Worm (Caenorhabditis elegans) whole organism, L2 larva: ENCODE measurements around the gene T24E12.2.
"Not testable (repeated sequence)": the region's sequence is repeated elsewhere in the genome, so short reads cannot be mapped to it uniquely, and the experiment has no call there.

ENCODE experiments used
- ZK546.5 ChIP-seq: sonication (generic microtip); optimal IDR thresholded peaks from 2 replicates; lab custom pipeline; 2017; ENCODE audit warnings: missing biosample characterization, missing genetic modification characterization
- blmp-1 ChIP-seq: sonication (generic microtip); optimal IDR thresholded peaks from 2 replicates; lab custom pipeline; 2017; ENCODE audit warnings: missing genetic modification characterization, mild to moderate bottlenecking, missing compliant biosample characterization, antibody characterized with exemption, moderate library complexity; ENCODE audit not compliant: insufficient read depth
- ceh-16 ChIP-seq: fragments of 150-350 bp; optimal IDR thresholded peaks from 2 replicates; lab custom pipeline; 2014; ENCODE audit warnings: missing biosample characterization, missing genetic modification characterization
- elt-1 ChIP-seq: fragments of 150-350 bp; optimal IDR thresholded peaks from 2 replicates; lab custom pipeline; 2014; ENCODE audit warnings: missing biosample characterization, missing genetic modification characterization
- elt-3 ChIP-seq: sonication (generic microtip); optimal IDR thresholded peaks from 2 replicates; lab custom pipeline; 2017; ENCODE audit warnings: missing biosample characterization, missing genetic modification characterization
- lsy-2 ChIP-seq, 2 experiments: fragments of 150-350 bp in 1 of 2; sonication (generic microtip) in 1 of 2; optimal IDR thresholded peaks; 2 replicates each; lab custom pipeline; 2014 to 2017; ENCODE audit warnings: missing biosample characterization in 2 of 2, missing genetic modification characterization in 2 of 2
- mdl-1 ChIP-seq, 2 experiments: fragments of 150-350 bp in 1 of 2; sonication (generic microtip) in 1 of 2; optimal IDR thresholded peaks; 2 replicates each; lab custom pipeline; 2017; ENCODE audit warnings: missing biosample characterization in 2 of 2, missing genetic modification characterization in 2 of 2
- nhr-11 ChIP-seq: fragments of 150-350 bp; optimal IDR thresholded peaks from 2 replicates; lab custom pipeline; 2014; ENCODE audit warnings: missing biosample characterization, missing genetic modification characterization
- nhr-237 ChIP-seq: fragments of 150-350 bp; optimal IDR thresholded peaks from 2 replicates; lab custom pipeline; 2014; ENCODE audit warnings: missing biosample characterization, missing genetic modification characterization
- nhr-6 ChIP-seq: fragments of 150-350 bp; optimal IDR thresholded peaks from 2 replicates; lab custom pipeline; 2014; ENCODE audit warnings: missing biosample characterization, missing genetic modification characterization
- unc-62 ChIP-seq: fragments of 150-350 bp; optimal IDR thresholded peaks from 2 replicates; lab custom pipeline; 2014; ENCODE audit warnings: missing biosample characterization, missing genetic modification reagents, missing genetic modification characterization
- zag-1 ChIP-seq: fragments of 150-350 bp; optimal IDR thresholded peaks from 2 replicates; lab custom pipeline; 2014; ENCODE audit warnings: missing biosample characterization, missing genetic modification characterization
- ztf-4 ChIP-seq: fragments of 150-350 bp; optimal IDR thresholded peaks from 2 replicates; lab custom pipeline; 2014; ENCODE audit warnings: missing biosample characterization, missing genetic modification characterization

- not testable (repeated sequence) for TF ChIP-seq nhr-237 (tag; lab: Kevin White, UChicago); mdl-1 (tag; optimal IDR thresholded peaks at IDR 0.05; lab: Kevin White, UChicago); nhr-6 (tag; lab: Kevin White, UChicago); elt-3; ceh-16; nhr-11 (tag; lab: Kevin White, UChicago); blmp-1 (tag; lab: Kevin White, UChicago); ZK546.5 (tag; lab: Kevin White, UChicago); elt-1 (tag; lab: Kevin White, UChicago); ztf-4; zag-1 (tag; lab: Kevin White, UChicago); unc-62 (GFP tag; lab: Kevin White, UChicago)
- peak in 1 of 2 experiments; percentile 42 for TF ChIP-seq lsy-2 (tag; optimal IDR thresholded peaks at IDR 0.05; lab: Kevin White, UChicago)
Observed at ce11 chrII:3816251-3816849, 33.6 kb downstream of the T24E12.2 start, which contains the start of gene fbxa-24.
